Worm (Caenorhabditis elegans): Measurements from ENCODE around the gene F56B3.6.

The F56B3.6 gene

ce11 chrIV:749557-749956, 38.3 kb upstream of the F56B3.6 start:
- TF ChIP-seq unc-62 (GFP tag; optimal IDR thresholded peaks at IDR 0.05 in 1 of 2) (peak in 1 of 2 experiments; percentile 85), unc-62 (tag; optimal IDR thresholded peaks at IDR 0.05) (no peak), lin-15B (tag; optimal IDR thresholded peaks at IDR 0.05) (no peak), lin-29 (GFP tag; IDR thresholded peaks at IDR 0.05) (no peak), fos-1 (tag; optimal IDR thresholded peaks at IDR 0.05) (no peak), aha-1 (tag) (peak; percentile 61)

- TF ChIP-seq aha-1 (tag) (peak; percentile 94), pqm-1 (tag; optimal IDR thresholded peaks at IDR 0.05) (no peak)
Observed at ce11 chrIV:754357-754972, 33.4 kb upstream of the F56B3.6 start.

ce11 chrIV:756421-756820, 31.4 kb upstream of the F56B3.6 start, which contains the start of gene srt-23:
Gene srt-23, plus strand, starts transcription at chrIV:756721.
- TF ChIP-seq lsy-2 (tag; optimal IDR thresholded peaks at IDR 0.05) (no peak), ZK546.5 (tag; optimal IDR thresholded peaks at IDR 0.05) (no peak), spr-3 (GFP tag; optimal IDR thresholded peaks at IDR 0.05) (no peak), nhr-76 (tag; optimal IDR thresholded peaks at IDR 0.05) (no peak), daf-8 (GFP tag; IDR thresholded peaks at IDR 0.05) (no peak), hif-1 (tag; optimal IDR thresholded peaks at IDR 0.05) (no peak), ZK337.2 (GFP tag; IDR thresholded peaks at IDR 0.05) (no peak)

- no peak for TF ChIP-seq lin-38 (GFP tag; IDR thresholded peaks at IDR 0.05)
- no peak for TF ChIP-seq lin-39 (tag; optimal IDR thresholded peaks at IDR 0.05)
- TF ChIP-seq nhr-102 (tag; optimal IDR thresholded peaks at IDR 0.05): no peak
- no peak for TF ChIP-seq hlh-30 (tag; optimal IDR thresholded peaks at IDR 0.05; ENCODE audit: insufficient read depth)
- TF ChIP-seq unc-62 (GFP tag; optimal IDR thresholded peaks at IDR 0.05 in 1 of 2): peak in 1 of 2 experiments; percentile 94
- TF ChIP-seq unc-62 (tag; optimal IDR thresholded peaks at IDR 0.05): no peak
- peak; percentile 38 for TF ChIP-seq aha-1 (tag)
- no peak for TF ChIP-seq php-3 (GFP tag; IDR thresholded peaks at IDR 0.05)
Observed at ce11 chrIV:756956-757355, 30.9 kb upstream of the F56B3.6 start.

ce11 chrIV:757548-757947, 30.3 kb upstream of the F56B3.6 start:
- TF ChIP-seq unc-130 (GFP tag; optimal IDR thresholded peaks at IDR 0.05) (no peak), ceh-32 (tag; optimal IDR thresholded peaks at IDR 0.05; ENCODE audit: poor library complexity) (no peak), unc-62 (GFP tag; optimal IDR thresholded peaks at IDR 0.05 in 1 of 2) (peak in 1 of 2 experiments; percentile 47), unc-62 (tag; optimal IDR thresholded peaks at IDR 0.05) (no peak), vab-7 (GFP tag; IDR thresholded peaks at IDR 0.05) (no peak), nhr-11 (tag; optimal IDR thresholded peaks at IDR 0.05) (no peak), aha-1 (tag) (peak; percentile 63), ceh-82 (tag; optimal IDR thresholded peaks at IDR 0.05) (no peak), ceh-28 (tag; optimal IDR thresholded peaks at IDR 0.05) (no peak)

ce11 chrIV:760267-760666, 27.6 kb upstream of the F56B3.6 start, which contains the start of gene gst-40:
Gene gst-40, plus strand, starts transcription at chrIV:760502.
- TF ChIP-seq aha-1 (tag): peak; percentile 63
- no peak for TF ChIP-seq Y5F2A.4 (GFP tag; optimal IDR thresholded peaks at IDR 0.05)
- TF ChIP-seq dmd-6 (GFP tag; IDR thresholded peaks at IDR 0.05): no peak
- TF ChIP-seq hmg-1.1 (GFP tag; IDR thresholded peaks at IDR 0.05): 0 out of 2 replicates have a peak, but pooled peaks have one; percentile 26
- no peak for TF ChIP-seq lin-29 (GFP tag; IDR thresholded peaks at IDR 0.05)
- TF ChIP-seq sdz-12 (GFP tag; optimal IDR thresholded peaks at IDR 0.05): no peak
- TF ChIP-seq lir-3 (tag; optimal IDR thresholded peaks at IDR 0.05): no peak
- no peak for TF ChIP-seq ctbp-1 (GFP tag; IDR thresholded peaks at IDR 0.05)
- TF ChIP-seq nhr-10 (tag; optimal IDR thresholded peaks at IDR 0.05): no peak

All from whole organism, L4 larva.